Fruit fly (Drosophila melanogaster) whole organism, embryonic: ENCODE results near the gene Sbp2.
A peak's percentile ranks its signal among the peaks of the same experiment; 100 is the strongest.

Experiments
- Adf1 ChIP-seq: fragments of 200-800 bp; sonication (Bioruptor generic); IDR thresholded peaks from 2 replicates; pipeline ENCODE4 v1.3.6; 2022; ENCODE audit warnings: missing biosample characterization, missing genetic modification characterization
- CG10267 ChIP-seq: fragments of 200-800 bp; sonication (Bioruptor generic); optimal IDR thresholded peaks from 2 replicates; lab custom pipeline; 2018; ENCODE audit warnings: missing biosample characterization, mild to moderate bottlenecking, missing genetic modification characterization, moderate library complexity
- CG12236 ChIP-seq: fragments of 200-800 bp; sonication (Bioruptor generic); optimal IDR thresholded peaks from 2 replicates; lab custom pipeline; 2016; ENCODE audit warnings: missing biosample characterization, missing genetic modification characterization
- CG2199 ChIP-seq: fragments of 200-800 bp; sonication (Bioruptor generic); IDR thresholded peaks from 3 replicates; pipeline ENCODE4 v1.3.6; 2022; ENCODE audit warnings: missing biosample characterization, missing genetic modification characterization
- CG2678 ChIP-seq: fragments of 200-800 bp; sonication (Bioruptor generic); optimal IDR thresholded peaks from 3 replicates; lab custom pipeline; 2019; ENCODE audit warnings: missing biosample characterization, mild to moderate bottlenecking, missing genetic modification characterization, moderate library complexity
- CG6654 ChIP-seq: fragments of 200-800 bp; sonication (Bioruptor generic); optimal IDR thresholded peaks from 2 replicates; lab custom pipeline; 2017; ENCODE audit warnings: missing biosample characterization, mild to moderate bottlenecking, missing genetic modification characterization
- CG8089 ChIP-seq: fragments of 200-800 bp; sonication (Bioruptor generic); optimal IDR thresholded peaks from 3 replicates; lab custom pipeline; 2016; ENCODE audit warnings: missing biosample characterization, missing genetic modification characterization
- CG8290 ChIP-seq, 3 experiments: fragments of 200-800 bp; sonication (Bioruptor generic); optimal IDR thresholded peaks; 2 replicates each; lab custom pipeline; 2016 to 2019; ENCODE audit warnings: missing biosample characterization in 3 of 3, missing genetic modification characterization in 3 of 3, mild to moderate bottlenecking in 2 of 3, moderate library complexity in 1 of 3
- CG9932 ChIP-seq: fragments of 200-800 bp; sonication (Bioruptor generic); IDR thresholded peaks from 2 replicates; pipeline ENCODE4 v1.3.6; 2022; ENCODE audit warnings: missing biosample characterization, missing genetic modification characterization
- Deaf1 ChIP-seq: fragments of 200-800 bp; optimal IDR thresholded peaks from 3 replicates; lab custom pipeline; 2019; ENCODE audit warnings: missing biosample characterization, mild to moderate bottlenecking, missing genetic modification characterization, moderate library complexity
- Gsc ChIP-seq: fragments of 200-800 bp; sonication (Bioruptor generic); IDR thresholded peaks from 2 replicates; pipeline ENCODE4 v1.3.6; 2022; ENCODE audit warnings: missing biosample characterization, missing genetic modification characterization
- Gug ChIP-seq: fragments of 200-800 bp; sonication (Bioruptor generic); IDR thresholded peaks from 4 replicates; pipeline ENCODE4 v1.3.6; 2022; ENCODE audit warnings: missing biosample characterization, missing genetic modification characterization
- H15 ChIP-seq: fragments of 200-800 bp; sonication (Bioruptor generic); IDR thresholded peaks from 3 replicates; pipeline ENCODE4 v1.3.6; 2022; ENCODE audit warnings: missing biosample characterization, missing genetic modification characterization
- Hr78 ChIP-seq, 2 experiments: fragments of 200-800 bp in 1 of 2; fragments of >200 bp in 1 of 2; sonication (Bioruptor generic) in 1 of 2; optimal IDR thresholded peaks; 2 replicates each; lab custom pipeline; 2017 to 2019; ENCODE audit warnings: missing biosample characterization in 2 of 2, missing genetic modification characterization in 2 of 2, mild to moderate bottlenecking in 1 of 2, moderate library complexity in 1 of 2
- NC2α ChIP-seq: fragments of 200-800 bp; sonication (Bioruptor generic); optimal IDR thresholded peaks from 2 replicates; lab custom pipeline; 2016; ENCODE audit warnings: missing biosample characterization, missing genetic modification characterization
- Oaz ChIP-seq: fragments of 200-800 bp; sonication (Bioruptor generic); IDR thresholded peaks from 2 replicates; pipeline ENCODE4 v1.3.6; 2022; ENCODE audit warnings: missing biosample characterization, missing genetic modification characterization
- Ssrp ChIP-seq: fragments of 200-800 bp; sonication (Bioruptor generic); optimal IDR thresholded peaks from 2 replicates; lab custom pipeline; 2018; ENCODE audit warnings: missing biosample characterization, mild to moderate bottlenecking, missing genetic modification characterization, moderate library complexity
- Vsx1 ChIP-seq: fragments of 200-800 bp; sonication (Bioruptor generic); optimal IDR thresholded peaks from 2 replicates; lab custom pipeline; 2017; ENCODE audit warnings: missing biosample characterization, mild to moderate bottlenecking, missing genetic modification characterization, missing genetic modification reagents
- bcd ChIP-seq: fragments of 200-800 bp; sonication (Bioruptor generic); optimal IDR thresholded peaks from 2 replicates; lab custom pipeline; 2017; ENCODE audit warnings: missing biosample characterization, mild to moderate bottlenecking, missing genetic modification characterization
- cg ChIP-seq: fragments of 200-800 bp; sonication (Bioruptor generic); optimal IDR thresholded peaks from 3 replicates; lab custom pipeline; 2019; ENCODE audit warnings: missing biosample characterization, mild to moderate bottlenecking, missing genetic modification characterization, moderate library complexity
- ci ChIP-seq: fragments of 200-800 bp; sonication (Bioruptor generic); IDR thresholded peaks from 3 replicates; pipeline ENCODE4 v1.3.6; 2022; ENCODE audit warnings: missing biosample characterization, missing genetic modification characterization
- da ChIP-seq: fragments of 200-800 bp; sonication (Bioruptor generic); optimal IDR thresholded peaks from 2 replicates; lab custom pipeline; 2016; ENCODE audit warnings: missing biosample characterization, missing genetic modification characterization
- dmrt11E ChIP-seq: fragments of 200-800 bp; sonication (Bioruptor generic); optimal IDR thresholded peaks from 3 replicates; lab custom pipeline; 2018; ENCODE audit warnings: missing biosample characterization, mild to moderate bottlenecking, missing genetic modification characterization, moderate library complexity
- gsb-n ChIP-seq: fragments of 200-800 bp; sonication (Bioruptor generic); optimal IDR thresholded peaks from 3 replicates; lab custom pipeline; 2018; ENCODE audit warnings: missing biosample characterization, mild to moderate bottlenecking, missing genetic modification characterization
- jumu ChIP-seq: fragments of 200-800 bp; sonication (Bioruptor generic); optimal IDR thresholded peaks from 3 replicates; lab custom pipeline; 2016; ENCODE audit warnings: missing biosample characterization, missing genetic modification characterization
- org-1 ChIP-seq: fragments of 200-800 bp; sonication (Bioruptor generic); optimal IDR thresholded peaks from 2 replicates; lab custom pipeline; 2017; ENCODE audit warnings: missing biosample characterization, missing genetic modification characterization
- pros ChIP-seq: fragments of 200-800 bp; sonication (Bioruptor generic); optimal IDR thresholded peaks from 3 replicates; lab custom pipeline; 2019; ENCODE audit warnings: missing biosample characterization, mild to moderate bottlenecking, missing genetic modification characterization, moderate library complexity
- sc ChIP-seq, 3 experiments: fragments of >200 bp in 2 of 3; fragments of 200-800 bp in 1 of 3; sonication (Bioruptor generic) in 1 of 3; optimal IDR thresholded peaks; 2 replicates in 2 of 3; 3 replicates in 1 of 3; lab custom pipeline; 2017; ENCODE audit warnings: mild to moderate bottlenecking in 1 of 3, missing biosample characterization in 1 of 3, missing genetic modification characterization in 1 of 3, missing genetic modification reagents in 1 of 3
- sna ChIP-seq: fragments of 200-800 bp; sonication (Bioruptor generic); IDR thresholded peaks from 2 replicates; pipeline ENCODE4 v1.3.6; 2022; ENCODE audit warnings: missing biosample characterization, missing genetic modification characterization; ENCODE audit not compliant: partially characterized antibody
- unc-4 ChIP-seq: fragments of 200-800 bp; sonication (Bioruptor generic); IDR thresholded peaks from 2 replicates; pipeline ENCODE4 v1.3.6; 2022; ENCODE audit warnings: missing biosample characterization, missing genetic modification characterization; ENCODE audit not compliant: partially characterized antibody
- wor ChIP-seq: fragments of 200-800 bp; sonication (Bioruptor generic); IDR thresholded peaks from 2 replicates; pipeline ENCODE4 v1.3.6; 2022; ENCODE audit warnings: missing biosample characterization, missing genetic modification characterization

Gene Sbp2

dm6 chr3L:8347346-8347745, 43.4 kb downstream of the Sbp2 start (continued):
- TF ChIP-seq Gug (GFP tag; lab: Robert Waterston, UW) (no peak), org-1 (GFP tag; lab: Kevin White, UChicago) (peak; percentile 36), Adf1 (GFP tag; lab: Robert Waterston, UW) (peak; percentile 9; the same call in 1 of the 2 replicates), Oaz (GFP tag; lab: Robert Waterston, UW) (no peak), CG6654 (no peak), ci (GFP tag; lab: Robert Waterston, UW) (peak; percentile 71; the same call in 2 of the 3 replicates), CG8290 (GFP tag; optimal IDR thresholded peaks at IDR 0.05; lab: Kevin White, UChicago) (no peak), CG8290 (tag; optimal IDR thresholded peaks at IDR 0.05; lab: Kevin White, UChicago) (no peak), CG2199 (GFP tag; lab: Robert Waterston, UW) (no peak), da (GFP tag; lab: Kevin White, UChicago) (peak; percentile 28), NC2α (GFP tag; lab: Kevin White, UChicago) (peak; percentile 17), sc (optimal IDR thresholded peaks at IDR 0.05; lab: Kevin White, UChicago) (no peak), sc (GFP tag; optimal IDR thresholded peaks at IDR 0.05; lab: Kevin White, UChicago) (no peak), sna (no peak), wor (GFP tag; lab: Robert Waterston, UW) (no peak), CG9932 (GFP tag; lab: Robert Waterston, UW) (no peak), CG2678 (tag; lab: Kevin White, UChicago) (no peak), H15 (GFP tag; lab: Robert Waterston, UW) (no peak), CG8089 (GFP tag; lab: Kevin White, UChicago) (no peak), pros (GFP tag; lab: Kevin White, UChicago) (no peak), dmrt11E (tag; lab: Kevin White, UChicago) (no peak), Deaf1 (tag; lab: Kevin White, UChicago) (no peak), cg (GFP tag; lab: Kevin White, UChicago) (no peak), CG10267 (tag; lab: Kevin White, UChicago) (no peak), bcd (GFP tag; lab: Kevin White, UChicago) (peak; percentile 20), unc-4 (GFP tag; lab: Robert Waterston, UW) (no peak), jumu (no peak), Hr78 (GFP tag; optimal IDR thresholded peaks at IDR 0.05; lab: Kevin White, UChicago) (no peak), CG12236 (GFP tag; lab: Kevin White, UChicago) (no peak), Vsx1 (GFP tag; lab: Kevin White, UChicago) (no peak), Ssrp (tag; lab: Kevin White, UChicago) (no peak), Gsc (no peak), gsb-n (tag; lab: Kevin White, UChicago) (no peak)
